Worm (Caenorhabditis elegans): ENCODE results near the gene H04D03.2.

H04D03.2 gene

DNA sequence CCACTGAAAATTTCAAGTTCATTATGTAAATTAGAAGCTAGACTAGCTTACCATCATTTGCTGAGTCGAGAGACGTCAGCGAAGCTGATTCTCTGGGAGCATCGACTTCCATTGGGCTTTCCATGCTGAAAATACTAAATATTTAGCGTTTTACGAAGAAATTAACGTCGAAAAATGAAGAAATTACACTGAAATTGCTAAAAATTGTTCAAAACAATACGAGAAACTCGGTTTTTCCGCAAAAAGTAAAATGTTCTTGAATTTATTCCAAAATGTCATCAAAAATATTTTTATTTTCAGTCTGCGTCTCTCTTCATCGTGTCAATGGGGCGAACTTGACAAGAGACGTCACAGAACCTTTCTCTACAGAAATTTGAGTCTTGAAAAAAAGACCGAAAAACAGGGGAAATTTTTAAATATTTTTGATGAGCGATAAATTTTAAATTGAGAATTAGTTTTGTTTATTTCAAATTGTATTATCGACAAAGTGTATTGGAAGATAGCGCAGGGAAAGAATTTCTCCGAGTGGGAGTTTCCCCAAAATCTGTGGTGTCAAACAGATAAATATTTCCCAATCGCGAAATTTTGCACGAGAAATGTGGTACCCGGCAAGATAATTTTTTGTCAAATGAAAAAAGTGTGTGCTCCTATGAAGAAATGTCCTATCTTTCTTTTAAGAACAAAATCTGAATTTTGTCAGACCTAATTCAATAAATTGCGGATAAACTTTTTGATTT, 18.4 kb upstream of the H04D03.2 start, which contains the start of gene ecps-1 (continued):
- TF ChIP-seq madf-10 (tag; optimal IDR thresholded peaks at IDR 0.05) (peak; percentile 76), ceh-40 (GFP tag; IDR thresholded peaks at IDR 0.05) (no peak), zim-3 (tag; optimal IDR thresholded peaks at IDR 0.05) (no peak), Y79H2A.3 (GFP tag; conservative IDR thresholded peaks at IDR 0.05) (peak; percentile 79), die-1 (tag; optimal IDR thresholded peaks at IDR 0.05) (no peak), zfh-2 (GFP tag; conservative IDR thresholded peaks at IDR 0.05) (no peak), madf-3 (GFP tag; IDR thresholded peaks at IDR 0.05) (peak; percentile 79; the same call in 1 of the 2 replicates), unc-62 (GFP tag; optimal IDR thresholded peaks at IDR 0.05) (no peak), let-526 (GFP tag; IDR thresholded peaks at IDR 0.05) (peak; percentile 68; the same call in 1 of the 2 replicates), D2030.7 (GFP tag; IDR thresholded peaks at IDR 0.05) (peak; percentile 96), ztf-28 (GFP tag; IDR thresholded peaks at IDR 0.05) (peak; percentile 96), ZK185.1 (tag; optimal IDR thresholded peaks at IDR 0.05; ENCODE audit: poor library complexity, severe bottlenecking) (peak; percentile 90), C17E4.6 (GFP tag; IDR thresholded peaks at IDR 0.05) (peak; percentile 70), attf-6 (GFP tag; IDR thresholded peaks at IDR 0.05) (peak; percentile 78; the same call in 1 of the 2 replicates), Y67H2A.10 (GFP tag; conservative IDR thresholded peaks at IDR 0.05) (peak; percentile 62; the same call in 1 of the 2 replicates), C06A6.2 (GFP tag; conservative IDR thresholded peaks at IDR 0.05) (peak; percentile 74), F22D6.2 (tag; optimal IDR thresholded peaks at IDR 0.05) (no peak), F49E8.2 (tag; optimal IDR thresholded peaks at IDR 0.05; ENCODE audit: insufficient read depth) (peak; percentile 84), attf-3 (GFP tag; conservative IDR thresholded peaks at IDR 0.05) (peak; percentile 70), let-607 (tag; optimal IDR thresholded peaks at IDR 0.05) (peak; percentile 14 to 19), bed-1 (GFP tag; IDR thresholded peaks at IDR 0.05) (no peak), dpl-1 (GFP tag; optimal IDR thresholded peaks at IDR 0.05) (no peak), F23B12.7 (tag; optimal IDR thresholded peaks at IDR 0.05; ENCODE audit: insufficient read depth) (peak; percentile 87), mxl-1 (tag; optimal IDR thresholded peaks at IDR 0.05) (no peak), bed-2 (GFP tag; IDR thresholded peaks at IDR 0.05) (peak; percentile 62; the same call in 1 of the 2 replicates), tlf-1 (GFP tag; optimal IDR thresholded peaks at IDR 0.05) (peak; percentile 75), fkh-3 (tag; optimal IDR thresholded peaks at IDR 0.05) (no peak), rpc-1 (optimal IDR thresholded peaks at IDR 0.05) (no peak), rpc-1 (tag; optimal IDR thresholded peaks at IDR 0.05) (no peak), sdz-38 (tag; optimal IDR thresholded peaks at IDR 0.05) (no peak), ama-1 (optimal IDR thresholded peaks at IDR 0.05) (no peak), ama-1 (GFP tag; optimal IDR thresholded peaks at IDR 0.05) (no peak), nhr-120 (GFP tag; IDR thresholded peaks at IDR 0.05) (no peak), snpc-1.1 (tag; optimal IDR thresholded peaks at IDR 0.05; ENCODE audit: insufficient read depth) (peak; percentile 73), unc-130 (GFP tag; optimal IDR thresholded peaks at IDR 0.05) (peak; percentile 93), ztf-6 (GFP tag; IDR thresholded peaks at IDR 0.05) (no peak), efl-1 (GFP tag; optimal IDR thresholded peaks at IDR 0.05) (peak; percentile 64), atf-7 (tag; optimal IDR thresholded peaks at IDR 0.05) (no peak), nfyb-1 (GFP tag; IDR thresholded peaks at IDR 0.05) (0 out of 2 replicates have a peak, but pooled peaks have one; percentile 54), F33H1.4 (GFP tag; IDR thresholded peaks at IDR 0.05) (peak; percentile 74), him-1 (tag; optimal IDR thresholded peaks at IDR 0.05) (no peak), B0035.1 (tag; optimal IDR thresholded peaks at IDR 0.05) (no peak), B0261.1 (tag; optimal IDR thresholded peaks at IDR 0.05) (no peak), nfya-1 (tag; optimal IDR thresholded peaks at IDR 0.05; ENCODE audit: borderline replicate concordance, insufficient read depth) (no peak), nfya-2 (GFP tag; IDR thresholded peaks at IDR 0.05) (no peak), B0019.2 (GFP tag; conservative IDR thresholded peaks at IDR 0.05) (peak; percentile 80), F52B5.7 (tag; optimal IDR thresholded peaks at IDR 0.05) (no peak), tbx-9 (tag; optimal IDR thresholded peaks at IDR 0.05; ENCODE audit: borderline replicate concordance) (no peak)
